Fruit fly (Drosophila melanogaster): ENCODE measurements around the gene CG5194.
A peak's percentile ranks its signal among the peaks of the same experiment; 100 is the strongest.

The CG5194 gene

DNA sequence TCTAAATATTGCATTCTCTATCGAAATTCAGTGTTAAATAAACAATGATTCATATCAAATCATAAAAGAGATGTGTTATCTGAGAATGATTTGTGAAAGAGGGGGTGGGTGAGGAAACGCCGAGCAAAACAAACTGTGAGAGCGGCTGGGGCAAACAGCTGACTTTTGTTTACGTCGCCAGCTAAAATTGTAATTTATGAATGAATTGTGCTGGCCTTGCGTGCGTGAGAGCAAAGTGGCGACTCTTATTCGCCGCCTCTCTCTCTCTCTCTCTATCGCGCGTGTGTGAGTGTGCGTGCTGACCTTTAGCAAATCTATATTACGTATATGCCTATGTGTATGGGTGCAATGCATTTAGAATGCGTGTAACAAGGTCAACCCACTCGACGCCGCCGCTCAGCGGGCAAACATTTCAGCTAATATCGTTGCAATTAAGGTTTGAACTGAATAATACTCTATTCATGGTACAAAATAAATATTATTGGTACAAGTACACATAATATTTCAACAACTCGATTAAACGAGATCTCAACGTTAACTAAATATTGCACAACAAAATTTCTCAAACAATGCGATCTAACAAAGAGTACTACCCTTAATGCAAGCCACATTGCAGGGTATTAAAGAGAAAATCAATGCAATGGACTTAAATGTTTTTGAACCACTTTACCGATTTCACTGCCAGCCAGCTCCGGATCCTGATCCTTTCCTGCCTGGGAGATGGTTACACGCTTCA lies 30.8 kb downstream of the CG5194 start (continued):
- TF ChIP-seq pzg (GFP tag; optimal IDR thresholded peaks at IDR 0.05) (no peak), CG18619 (GFP tag; optimal IDR thresholded peaks at IDR 0.05) (no peak), Jarid2 (GFP tag; optimal IDR thresholded peaks at IDR 0.05) (no peak), Ada2b (GFP tag; IDR thresholded peaks at IDR 0.05) (no peak), CG7987 (GFP tag; optimal IDR thresholded peaks at IDR 0.05) (no peak), E2f2 (GFP tag; IDR thresholded peaks at IDR 0.05) (no peak), Ravus (GFP tag; IDR thresholded peaks at IDR 0.05) (no peak), CHES-1-like (GFP tag; optimal IDR thresholded peaks at IDR 0.05) (no peak), CG43689 (GFP tag; IDR thresholded peaks at IDR 0.05) (no peak), Pdp1 (GFP tag; optimal IDR thresholded peaks at IDR 0.05) (peak in 1 of 2 experiments; percentile 70), ara (GFP tag; IDR thresholded peaks at IDR 0.05) (no peak; the same call in 1 of the 2 replicates), en (GFP tag; optimal IDR thresholded peaks at IDR 0.05) (no peak), gcm (GFP tag; optimal IDR thresholded peaks at IDR 0.05) (peak; percentile 65), pnt (GFP tag; optimal IDR thresholded peaks at IDR 0.05) (no peak), fru (optimal IDR thresholded peaks at IDR 0.05) (no peak), Dek (tag; optimal IDR thresholded peaks at IDR 0.05) (no peak), CG6791 (GFP tag; IDR thresholded peaks at IDR 0.05; ENCODE audit: partially characterized antibody) (no peak), Eip74EF (GFP tag; optimal IDR thresholded peaks at IDR 0.05) (peak in 1 of 2 experiments; percentile 41), ranshi (GFP tag; IDR thresholded peaks at IDR 0.05) (no peak), stc (GFP tag; IDR thresholded peaks at IDR 0.05) (peak; percentile 15; the same call in 1 of the 2 replicates), ro (GFP tag; IDR thresholded peaks at IDR 0.05) (no peak), stwl (tag; optimal IDR thresholded peaks at IDR 0.05) (no peak), CG16813 (GFP tag; IDR thresholded peaks at IDR 0.05; ENCODE audit: partially characterized antibody) (no peak), chif (GFP tag; optimal IDR thresholded peaks at IDR 0.05) (peak in 1 of 2 experiments; percentile 21), CG2116 (GFP tag; optimal IDR thresholded peaks at IDR 0.05) (no peak), CG14441 (GFP tag; IDR thresholded peaks at IDR 0.05) (peak; percentile 42; the same call in 1 of the 2 replicates), dmrt11E (tag; optimal IDR thresholded peaks at IDR 0.05) (peak; percentile 17), CG9215 (GFP tag; IDR thresholded peaks at IDR 0.05) (no peak), bigmax (GFP tag; optimal IDR thresholded peaks at IDR 0.05) (no peak), CG10274 (GFP tag; optimal IDR thresholded peaks at IDR 0.05) (no peak), lola (GFP tag; optimal IDR thresholded peaks at IDR 0.05) (no peak), CG3847 (GFP tag; IDR thresholded peaks at IDR 0.05) (no peak), CG31224 (GFP tag; IDR thresholded peaks at IDR 0.05) (no peak), CG12744 (GFP tag; optimal IDR thresholded peaks at IDR 0.05) (no peak), Aef1 (GFP tag; IDR thresholded peaks at IDR 0.05) (no peak), Atf3 (GFP tag; optimal IDR thresholded peaks at IDR 0.05) (no peak), Awh (GFP tag; IDR thresholded peaks at IDR 0.05) (no peak), Doc3 (GFP tag; IDR thresholded peaks at IDR 0.05; ENCODE audit: partially characterized antibody) (peak; percentile 44; the same call in 1 of the 3 replicates), salm (tag; optimal IDR thresholded peaks at IDR 0.05) (no peak), Six4 (GFP tag; optimal IDR thresholded peaks at IDR 0.05) (no peak), CG9932 (GFP tag; IDR thresholded peaks at IDR 0.05) (no peak), CG5953 (GFP tag; IDR thresholded peaks at IDR 0.05) (0 out of 2 replicates have a peak, but pooled peaks have one; percentile 24), usp (GFP tag; optimal IDR thresholded peaks at IDR 0.05) (no peak), YL-1 (GFP tag; optimal IDR thresholded peaks at IDR 0.05) (no peak), Blimp-1 (GFP tag; optimal IDR thresholded peaks at IDR 0.05) (peak; percentile 21), CG6854 (GFP tag; optimal IDR thresholded peaks at IDR 0.05) (no peak), CG15073 (GFP tag; optimal IDR thresholded peaks at IDR 0.05) (no peak), klu (GFP tag; IDR thresholded peaks at IDR 0.05) (no peak), pfk (GFP tag; optimal IDR thresholded peaks at IDR 0.05) (no peak), emc (GFP tag; optimal IDR thresholded peaks at IDR 0.05) (no peak)

All from whole organism, embryonic.